Worm (Caenorhabditis elegans) whole organism, L2 larva: ENCODE data around the gene lips-8.

Experiments used
- aly-2 ChIP-seq: fragments of 150-350 bp; optimal IDR thresholded peaks from 2 replicates; lab custom pipeline; 2014; ENCODE audit warnings: missing biosample characterization, missing genetic modification characterization
- ama-1 ChIP-seq: fragments of 150-350 bp; optimal IDR thresholded peaks from 2 replicates; lab custom pipeline; 2018; ENCODE audit warnings: inconsistent platforms
- ceh-82 ChIP-seq: fragments of 150-350 bp; optimal IDR thresholded peaks from 2 replicates; lab custom pipeline; 2014; ENCODE audit warnings: missing biosample characterization, missing genetic modification characterization
- fos-1 ChIP-seq: fragments of 150-350 bp; optimal IDR thresholded peaks from 2 replicates; lab custom pipeline; 2014; ENCODE audit warnings: missing biosample characterization, missing genetic modification characterization
- mab-5 ChIP-seq: fragments of 150-350 bp; optimal IDR thresholded peaks from 2 replicates; lab custom pipeline; 2014; ENCODE audit warnings: missing biosample characterization, missing genetic modification characterization
- mdl-1 ChIP-seq, 2 experiments: fragments of 150-350 bp in 1 of 2; sonication (generic microtip) in 1 of 2; optimal IDR thresholded peaks; 2 replicates each; lab custom pipeline; 2017; ENCODE audit warnings: missing biosample characterization in 2 of 2, missing genetic modification characterization in 2 of 2
- nhr-12 ChIP-seq: fragments of 150-350 bp; optimal IDR thresholded peaks from 2 replicates; lab custom pipeline; 2014; ENCODE audit warnings: missing biosample characterization, missing genetic modification characterization
- nhr-25 ChIP-seq: fragments of 150-350 bp; sonication (generic microtip); optimal IDR thresholded peaks from 3 replicates; lab custom pipeline; 2014; ENCODE audit warnings: missing biosample characterization, missing genetic modification characterization
- nhr-77 ChIP-seq: fragments of 150-350 bp; optimal IDR thresholded peaks from 2 replicates; lab custom pipeline; 2014; ENCODE audit warnings: missing biosample characterization, missing genetic modification characterization
- skn-1 ChIP-seq: sonication (generic microtip); optimal IDR thresholded peaks from 2 replicates; lab custom pipeline; 2017; ENCODE audit warnings: missing biosample characterization, missing genetic modification characterization
- unc-39 ChIP-seq: fragments of 150-350 bp; optimal IDR thresholded peaks from 2 replicates; lab custom pipeline; 2014; ENCODE audit warnings: missing biosample characterization, missing genetic modification characterization
- ztf-4 ChIP-seq: fragments of 150-350 bp; optimal IDR thresholded peaks from 2 replicates; lab custom pipeline; 2014; ENCODE audit warnings: missing biosample characterization, missing genetic modification characterization

ce11 chrX:14885855-14886254, 12.4 kb upstream of the lips-8 start:
- no peak for TF ChIP-seq fos-1
- no peak for TF ChIP-seq nhr-77 (tag; lab: Kevin White, UChicago)
- TF ChIP-seq aly-2 (tag; lab: Kevin White, UChicago), result no peak
- no peak for TF ChIP-seq ceh-82 (tag; lab: Kevin White, UChicago)
- TF ChIP-seq ztf-4 (tag; lab: Kevin White, UChicago), result no peak
- no peak for TF ChIP-seq ama-1 (lab: Kevin White, UChicago)
- TF ChIP-seq nhr-12 (tag; lab: Kevin White, UChicago), result no peak
- TF ChIP-seq nhr-25 (tag; lab: Kevin White, UChicago), result no peak
- TF ChIP-seq unc-39, result no peak
- TF ChIP-seq skn-1 (tag; lab: Kevin White, UChicago), result no peak
- no peak for TF ChIP-seq mab-5 (tag; lab: Kevin White, UChicago)
- TF ChIP-seq mdl-1 (tag; optimal IDR thresholded peaks at IDR 0.05; lab: Kevin White, UChicago), result no peak
